In genomic region chr3R:30095855-30096254, dm6 we compare ENCODE assay signal across 2 fruit fly cellular contexts.
A peak's percentile ranks its signal among the peaks of the same experiment; 100 is the strongest.
TF ChIP-seq lines count a peak whose summit lies in the region.

No protein-coding gene starts in this region.

TF ChIP-seq in whole organism, embryonic, 481 proteins besides CTCF, POLR2A, EP300 and RAD21 (continued from another document and continues in another):
- peak; percentile 39; the same call in 1 of the 2 replicates for TF ChIP-seq CG32532 (GFP tag; IDR thresholded peaks at IDR 0.05; lab: Robert Waterston, UW)
- TF ChIP-seq Taf1 (GFP tag; IDR thresholded peaks at IDR 0.05; lab: Robert Waterston, UW): no peak
- TF ChIP-seq Camta (GFP tag; optimal IDR thresholded peaks at IDR 0.05; lab: Kevin White, UChicago): no peak
- TF ChIP-seq CG10274 (GFP tag; optimal IDR thresholded peaks at IDR 0.05; lab: Kevin White, UChicago): no peak
- TF ChIP-seq C15 (GFP tag; IDR thresholded peaks at IDR 0.05; lab: Robert Waterston, UW): no peak
- TF ChIP-seq nom (GFP tag; optimal IDR thresholded peaks at IDR 0.05; lab: Kevin White, UChicago): peak; percentile 30
- TF ChIP-seq Gug (GFP tag; IDR thresholded peaks at IDR 0.05; lab: Robert Waterston, UW): peak; percentile 16; the same call in 1 of the 4 replicates
- no peak for TF ChIP-seq Nf-YC (tag; optimal IDR thresholded peaks at IDR 0.05; lab: Kevin White, UChicago)
- TF ChIP-seq CG16863 (GFP tag; optimal IDR thresholded peaks at IDR 0.05; lab: Kevin White, UChicago): no peak
- TF ChIP-seq Sry-δ (GFP tag; optimal IDR thresholded peaks at IDR 0.05; lab: Kevin White, UChicago): no peak
- TF ChIP-seq CG2678 (tag; optimal IDR thresholded peaks at IDR 0.05; lab: Kevin White, UChicago): peak; percentile 22
- no peak for TF ChIP-seq wor (GFP tag; IDR thresholded peaks at IDR 0.05; lab: Robert Waterston, UW)
- no peak for TF ChIP-seq CG1792 (GFP tag; optimal IDR thresholded peaks at IDR 0.05; lab: Kevin White, UChicago)
- no peak for TF ChIP-seq nmo (GFP tag; optimal IDR thresholded peaks at IDR 0.05; lab: Kevin White, UChicago)
- TF ChIP-seq CG4404 (GFP tag; IDR thresholded peaks at IDR 0.05; lab: Robert Waterston, UW): no peak
- TF ChIP-seq CG8944 (GFP tag; optimal IDR thresholded peaks at IDR 0.05; lab: Kevin White, UChicago): no peak
- no peak for TF ChIP-seq CG16813 (GFP tag; IDR thresholded peaks at IDR 0.05; lab: Robert Waterston, UW; ENCODE audit: partially characterized antibody)
- TF ChIP-seq lab (GFP tag; optimal IDR thresholded peaks at IDR 0.05; lab: Kevin White, UChicago): peak; percentile 7
- TF ChIP-seq CG11398 (GFP tag; optimal IDR thresholded peaks at IDR 0.05; lab: Kevin White, UChicago): no peak
- no peak for TF ChIP-seq chm (GFP tag; IDR thresholded peaks at IDR 0.05; lab: Robert Waterston, UW)
- TF ChIP-seq stc (GFP tag; IDR thresholded peaks at IDR 0.05; lab: Robert Waterston, UW): no peak
- TF ChIP-seq CG7839 (tag; optimal IDR thresholded peaks at IDR 0.05; lab: Kevin White, UChicago): peak; percentile 12
- no peak for TF ChIP-seq sna (GFP tag; IDR thresholded peaks at IDR 0.05; lab: Robert Waterston, UW; ENCODE audit: partially characterized antibody)
- no peak for TF ChIP-seq Jarid2 (GFP tag; optimal IDR thresholded peaks at IDR 0.05; lab: Kevin White, UChicago)
- TF ChIP-seq dmrt99B (tag; optimal IDR thresholded peaks at IDR 0.05; lab: Kevin White, UChicago): peak; percentile 39
- TF ChIP-seq NC2β (GFP tag; optimal IDR thresholded peaks at IDR 0.05; lab: Kevin White, UChicago): no peak
- no peak for TF ChIP-seq D (optimal IDR thresholded peaks at IDR 0.05; lab: Kevin White, UChicago)
- no peak for TF ChIP-seq D (GFP tag; optimal IDR thresholded peaks at IDR 0.05; lab: Kevin White, UChicago)
- peak; percentile 40 for TF ChIP-seq CG2120 (GFP tag; optimal IDR thresholded peaks at IDR 0.05; lab: Kevin White, UChicago)
- TF ChIP-seq Elba2 (GFP tag; optimal IDR thresholded peaks at IDR 0.05; lab: Kevin White, UChicago): no peak
- TF ChIP-seq lbe (GFP tag; optimal IDR thresholded peaks at IDR 0.05; lab: Kevin White, UChicago): no peak
- TF ChIP-seq prd (optimal IDR thresholded peaks at IDR 0.05; lab: Kevin White, UChicago): no peak
- peak; percentile 56; the same call in 1 of the 3 replicates for TF ChIP-seq prd (GFP tag; IDR thresholded peaks at IDR 0.05; lab: Robert Waterston, UW)
- peak; percentile 16 to 24 for TF ChIP-seq dpn (GFP tag; optimal IDR thresholded peaks at IDR 0.05; lab: Kevin White, UChicago)
- TF ChIP-seq toy (GFP tag; IDR thresholded peaks at IDR 0.05; lab: Robert Waterston, UW): no peak
- TF ChIP-seq CG10366 (GFP tag; IDR thresholded peaks at IDR 0.05; lab: Robert Waterston, UW): peak; percentile 25; the same call in 1 of the 2 replicates
- no peak for TF ChIP-seq Sox100B (GFP tag; optimal IDR thresholded peaks at IDR 0.05; lab: Kevin White, UChicago)
- TF ChIP-seq zfh2 (GFP tag; optimal IDR thresholded peaks at IDR 0.05; lab: Kevin White, UChicago): peak; percentile 48
- no peak for TF ChIP-seq lmd (GFP tag; IDR thresholded peaks at IDR 0.05; lab: Robert Waterston, UW)
- TF ChIP-seq kni (GFP tag; optimal IDR thresholded peaks at IDR 0.05; lab: Kevin White, UChicago): no peak
- peak; percentile 40; the same call in 1 of the 2 replicates for TF ChIP-seq Rx (GFP tag; IDR thresholded peaks at IDR 0.05; lab: Robert Waterston, UW)
- TF ChIP-seq CG10267 (tag; optimal IDR thresholded peaks at IDR 0.05; lab: Kevin White, UChicago): no peak
- no peak for TF ChIP-seq CG34224 (GFP tag; IDR thresholded peaks at IDR 0.05; lab: Robert Waterston, UW; ENCODE audit: partially characterized antibody)
- TF ChIP-seq H15 (GFP tag; IDR thresholded peaks at IDR 0.05; lab: Robert Waterston, UW): 0 out of 3 replicates have a peak, but pooled peaks have one; percentile 34
- TF ChIP-seq Hey (tag; optimal IDR thresholded peaks at IDR 0.05; lab: Kevin White, UChicago): no peak
- TF ChIP-seq CG32772 (GFP tag; IDR thresholded peaks at IDR 0.05; lab: Robert Waterston, UW): peak; percentile 32; the same call in 1 of the 2 replicates
- no peak for TF ChIP-seq peb (GFP tag; IDR thresholded peaks at IDR 0.05; lab: Robert Waterston, UW)
- no peak for TF ChIP-seq cato (GFP tag; optimal IDR thresholded peaks at IDR 0.05; lab: Kevin White, UChicago; ENCODE audit: borderline replicate concordance)
- no peak for TF ChIP-seq bigmax (GFP tag; optimal IDR thresholded peaks at IDR 0.05; lab: Kevin White, UChicago)
- TF ChIP-seq CG15269 (tag; optimal IDR thresholded peaks at IDR 0.05; lab: Kevin White, UChicago): peak; percentile 5
- TF ChIP-seq CG1647 (GFP tag; optimal IDR thresholded peaks at IDR 0.05; lab: Kevin White, UChicago): no peak
- no peak for TF ChIP-seq yki (optimal IDR thresholded peaks at IDR 0.05; lab: Kevin White, UChicago)
- no peak for TF ChIP-seq tll (GFP tag; optimal IDR thresholded peaks at IDR 0.05; lab: Kevin White, UChicago)
- TF ChIP-seq slbo (GFP tag; IDR thresholded peaks at IDR 0.05; lab: Robert Waterston, UW): peak; percentile 55
- TF ChIP-seq Drgx (GFP tag; IDR thresholded peaks at IDR 0.05; lab: Robert Waterston, UW): peak; percentile 96
- peak; percentile 23 for TF ChIP-seq Sox102F (GFP tag; optimal IDR thresholded peaks at IDR 0.05; lab: Kevin White, UChicago)
- TF ChIP-seq Hr39 (optimal IDR thresholded peaks at IDR 0.05; lab: Kevin White, UChicago): no peak
- TF ChIP-seq CG6791 (GFP tag; IDR thresholded peaks at IDR 0.05; lab: Robert Waterston, UW; ENCODE audit: partially characterized antibody): no peak
- no peak for TF ChIP-seq gcm2 (GFP tag; optimal IDR thresholded peaks at IDR 0.05; lab: Kevin White, UChicago)
- no peak for TF ChIP-seq CG3847 (GFP tag; IDR thresholded peaks at IDR 0.05; lab: Robert Waterston, UW)
- TF ChIP-seq CG1603 (tag; optimal IDR thresholded peaks at IDR 0.05; lab: Kevin White, UChicago): peak; percentile 33
- no peak for TF ChIP-seq crp (GFP tag; optimal IDR thresholded peaks at IDR 0.05; lab: Kevin White, UChicago)
- TF ChIP-seq ranshi (GFP tag; IDR thresholded peaks at IDR 0.05; lab: Robert Waterston, UW): peak; percentile 46; the same call in 1 of the 2 replicates
- no peak for TF ChIP-seq CG9817 (tag; optimal IDR thresholded peaks at IDR 0.05; lab: Kevin White, UChicago)
- no peak for TF ChIP-seq MESR4 (GFP tag; optimal IDR thresholded peaks at IDR 0.05; lab: Kevin White, UChicago)
- TF ChIP-seq CG14441 (GFP tag; IDR thresholded peaks at IDR 0.05; lab: Robert Waterston, UW): peak; percentile 57
- no peak for TF ChIP-seq sima (GFP tag; optimal IDR thresholded peaks at IDR 0.05; lab: Kevin White, UChicago)

TF ChIP-seq in whole organism, prepupa, 60 proteins besides CTCF, POLR2A, EP300 and RAD21 (continued from another document):
- TF ChIP-seq ss (GFP tag; optimal IDR thresholded peaks at IDR 0.05; lab: Kevin White, UChicago): peak; percentile 58 to 68
- no peak for TF ChIP-seq vri (GFP tag; optimal IDR thresholded peaks at IDR 0.05; lab: Kevin White, UChicago)
- TF ChIP-seq pdm3 (GFP tag; optimal IDR thresholded peaks at IDR 0.05; lab: Kevin White, UChicago): peak; percentile 83
- TF ChIP-seq net (GFP tag; optimal IDR thresholded peaks at IDR 0.05; lab: Kevin White, UChicago): peak; percentile 86
- peak; percentile 91 for TF ChIP-seq CG8119 (GFP tag; IDR thresholded peaks at IDR 0.05; lab: Robert Waterston, UW)
- TF ChIP-seq Hr4 (GFP tag; optimal IDR thresholded peaks at IDR 0.05; lab: Kevin White, UChicago): peak; percentile 94
- peak; percentile 30 for TF ChIP-seq CG8319 (GFP tag; optimal IDR thresholded peaks at IDR 0.05; lab: Kevin White, UChicago)
- peak; percentile 57 for TF ChIP-seq CG34406 (GFP tag; optimal IDR thresholded peaks at IDR 0.05; lab: Kevin White, UChicago)
- peak; percentile 75 for TF ChIP-seq Eip75B (GFP tag; optimal IDR thresholded peaks at IDR 0.05; lab: Kevin White, UChicago)
- peak; percentile 13 for TF ChIP-seq Sox102F (GFP tag; optimal IDR thresholded peaks at IDR 0.05; lab: Kevin White, UChicago)
- TF ChIP-seq acj6 (GFP tag; optimal IDR thresholded peaks at IDR 0.05; lab: Kevin White, UChicago): peak; percentile 78
- peak; percentile 58 for TF ChIP-seq esn (GFP tag; optimal IDR thresholded peaks at IDR 0.05; lab: Kevin White, UChicago)
- peak; percentile 78 for TF ChIP-seq CG3032 (tag; optimal IDR thresholded peaks at IDR 0.05; lab: Kevin White, UChicago)
- TF ChIP-seq Gug (GFP tag; IDR thresholded peaks at IDR 0.05; lab: Robert Waterston, UW): peak; percentile 92
- TF ChIP-seq dsx (GFP tag; optimal IDR thresholded peaks at IDR 0.05; lab: Kevin White, UChicago; ENCODE audit: poor library complexity, severe bottlenecking): peak; percentile 38
- peak; percentile 88 for TF ChIP-seq CG4318 (GFP tag; optimal IDR thresholded peaks at IDR 0.05; lab: Kevin White, UChicago)
- TF ChIP-seq CG6792 (GFP tag; optimal IDR thresholded peaks at IDR 0.05; lab: Kevin White, UChicago): peak; percentile 62
- peak; percentile 65 for TF ChIP-seq lz (GFP tag; optimal IDR thresholded peaks at IDR 0.05; lab: Kevin White, UChicago)
- no peak for TF ChIP-seq fd85E (GFP tag; optimal IDR thresholded peaks at IDR 0.05; lab: Kevin White, UChicago)
- peak; percentile 73 for TF ChIP-seq fd59A (GFP tag; optimal IDR thresholded peaks at IDR 0.05; lab: Kevin White, UChicago)
- TF ChIP-seq salr (GFP tag; optimal IDR thresholded peaks at IDR 0.05; lab: Kevin White, UChicago): peak; percentile 72 to 75
- peak; percentile 62 for TF ChIP-seq Hr38 (GFP tag; optimal IDR thresholded peaks at IDR 0.05; lab: Kevin White, UChicago)
- peak; percentile 37 for TF ChIP-seq CG9139 (GFP tag; optimal IDR thresholded peaks at IDR 0.05; lab: Kevin White, UChicago)
- TF ChIP-seq Smox (GFP tag; optimal IDR thresholded peaks at IDR 0.05; lab: Kevin White, UChicago): peak; percentile 16
- TF ChIP-seq cyc (GFP tag; optimal IDR thresholded peaks at IDR 0.05; lab: Kevin White, UChicago): peak; percentile 44
- peak; percentile 29 for TF ChIP-seq Ets21C (GFP tag; optimal IDR thresholded peaks at IDR 0.05; lab: Kevin White, UChicago)
- TF ChIP-seq CG6854 (GFP tag; optimal IDR thresholded peaks at IDR 0.05; lab: Kevin White, UChicago): no peak
- no peak for TF ChIP-seq fkh (GFP tag; optimal IDR thresholded peaks at IDR 0.05; lab: Kevin White, UChicago)
- TF ChIP-seq Sox14 (GFP tag; optimal IDR thresholded peaks at IDR 0.05; lab: Kevin White, UChicago): peak; percentile 82
- TF ChIP-seq Met (GFP tag; optimal IDR thresholded peaks at IDR 0.05; lab: Kevin White, UChicago): peak; percentile 53
- peak; percentile 72 for TF ChIP-seq CG16779 (tag; optimal IDR thresholded peaks at IDR 0.05; lab: Kevin White, UChicago)
- TF ChIP-seq CG7368 (GFP tag; optimal IDR thresholded peaks at IDR 0.05; lab: Kevin White, UChicago): peak; percentile 83
- TF ChIP-seq Ets96B (tag; optimal IDR thresholded peaks at IDR 0.05; lab: Kevin White, UChicago): peak; percentile 79
- peak; percentile 85 for TF ChIP-seq achi (GFP tag; optimal IDR thresholded peaks at IDR 0.05; lab: Kevin White, UChicago)
- TF ChIP-seq CG32006 (GFP tag; optimal IDR thresholded peaks at IDR 0.05; lab: Kevin White, UChicago): peak; percentile 94
- peak; percentile 87 for TF ChIP-seq CG3919 (GFP tag; optimal IDR thresholded peaks at IDR 0.05; lab: Kevin White, UChicago)
- peak; percentile 98 for TF ChIP-seq eg (GFP tag; IDR thresholded peaks at IDR 0.05; lab: Robert Waterston, UW)
- TF ChIP-seq CG11294 (GFP tag; IDR thresholded peaks at IDR 0.05; lab: Robert Waterston, UW): peak; percentile 90
TF ChIP-seq in whole organism, prepupa: peak in this region for 54.
